Worm (Caenorhabditis elegans): ENCODE results near the gene slc-25A21.
"Not testable (repeated sequence)": the region's sequence is repeated elsewhere in the genome, so short reads cannot be mapped to it uniquely, and the experiment has no call there.

slc-25A21 gene

DNA sequence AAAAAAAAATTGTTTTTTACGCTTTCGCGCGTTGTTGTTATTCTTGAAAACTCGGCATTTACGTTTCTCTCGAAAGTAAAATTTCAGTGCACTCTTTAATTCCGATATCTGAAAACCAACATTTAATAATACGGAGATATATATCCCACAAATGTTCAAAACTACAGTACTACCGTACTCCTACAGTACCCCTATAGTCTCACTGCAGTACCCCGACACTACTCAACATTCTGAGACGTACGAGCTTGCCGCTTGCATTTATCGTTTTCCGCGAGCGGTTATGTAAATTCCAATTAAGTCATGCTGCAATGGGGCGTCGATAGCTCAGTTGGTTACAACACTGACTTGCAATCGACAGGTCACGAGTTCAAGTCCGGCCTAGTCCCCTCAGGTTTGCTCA is 23.4 kb downstream of the slc-25A21 start, which contains the start of gene F23A7.8:
TSS of gene F23A7.8 (plus strand) at position 301 of the 400 bp plus-strand sequence.
- TF ChIP-seq F39B2.1 (GFP tag; IDR thresholded peaks at IDR 0.05); hlh-26 (GFP tag; conservative IDR thresholded peaks at IDR 0.05); ekl-4 (GFP tag; IDR thresholded peaks at IDR 0.05): not testable (repeated sequence)

DNA sequence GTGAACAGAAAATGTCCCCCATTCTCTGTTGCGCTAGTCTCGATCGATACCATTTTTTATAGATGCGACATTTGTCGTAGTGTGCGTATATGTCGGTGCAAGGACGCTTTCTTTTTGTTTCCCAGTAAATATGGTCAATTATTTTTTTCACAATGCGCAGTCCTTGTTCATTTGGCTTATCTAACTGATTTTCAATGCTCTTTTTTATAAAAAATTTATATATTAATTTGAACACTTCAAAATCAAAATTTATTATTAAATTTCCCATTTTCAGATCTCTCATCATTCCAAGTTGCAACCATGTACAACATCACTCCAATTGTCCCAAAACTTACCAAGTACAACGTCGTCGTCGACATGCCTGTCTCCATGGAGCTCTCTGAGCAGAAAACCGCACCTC is 27.5 kb downstream of the slc-25A21 start, which contains the start of gene F23A7.1:
TSS of gene F23A7.1 (plus strand) at position 301 of the 400 bp plus-strand sequence.
- TF ChIP-seq atf-7 (tag; optimal IDR thresholded peaks at IDR 0.05) (no peak), ceh-79 (tag; optimal IDR thresholded peaks at IDR 0.05) (no peak), nhr-90 (tag; optimal IDR thresholded peaks at IDR 0.05) (no peak), F10E7.11 (tag; optimal IDR thresholded peaks at IDR 0.05) (no peak), attf-5 (GFP tag; optimal IDR thresholded peaks at IDR 0.05) (no peak), snpc-3.4 (tag; optimal IDR thresholded peaks at IDR 0.05) (no peak), unc-62 (GFP tag; optimal IDR thresholded peaks at IDR 0.05) (no peak), cebp-1 (GFP tag; IDR thresholded peaks at IDR 0.05) (no peak), cebp-1 (tag; optimal IDR thresholded peaks at IDR 0.05) (no peak), ztf-25 (GFP tag; IDR thresholded peaks at IDR 0.05) (no peak)

DNA sequence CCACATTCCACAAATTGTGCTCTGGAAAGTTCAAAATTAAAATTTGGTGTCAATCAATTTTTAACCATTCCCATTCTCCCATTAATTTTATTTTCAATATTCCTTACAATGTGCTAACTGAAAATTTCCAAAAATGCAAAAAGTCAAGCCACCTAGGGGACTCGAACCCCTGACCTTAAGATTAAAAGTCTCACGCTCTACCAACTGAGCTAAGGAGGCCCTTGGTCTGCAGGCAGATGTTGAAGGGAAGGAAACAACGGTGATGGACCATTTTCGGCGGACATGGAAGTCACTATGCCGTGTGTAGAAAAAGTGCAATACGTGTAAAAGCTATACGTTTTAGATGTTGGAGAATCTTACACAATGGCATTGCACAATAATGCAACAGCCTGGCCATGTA is 28.1 kb downstream of the slc-25A21 start:
- TF ChIP-seq Y95B8A.8 (GFP tag; IDR thresholded peaks at IDR 0.05) (no peak), lsl-1 (GFP tag; optimal IDR thresholded peaks at IDR 0.05) (no peak), snpc-1.3 (tag; optimal IDR thresholded peaks at IDR 0.05; ENCODE audit: insufficient read depth) (no peak), nfya-1 (tag; optimal IDR thresholded peaks at IDR 0.05; ENCODE audit: borderline replicate concordance, insufficient read depth) (no peak), atf-7 (tag; optimal IDR thresholded peaks at IDR 0.05) (no peak), lin-26 (GFP tag; IDR thresholded peaks at IDR 0.05) (peak; percentile 80), Y79H2A.3 (GFP tag; conservative IDR thresholded peaks at IDR 0.05) (no peak), sptf-2 (GFP tag; optimal IDR thresholded peaks at IDR 0.05) (no peak), Y56A3A.18 (GFP tag; IDR thresholded peaks at IDR 0.05) (no peak), dox-1 (GFP tag; IDR thresholded peaks at IDR 0.05) (0 out of 2 replicates have a peak, but pooled peaks have one; percentile 14), F33H1.4 (GFP tag; IDR thresholded peaks at IDR 0.05) (no peak), ccch-3 (GFP tag; optimal IDR thresholded peaks at IDR 0.05) (no peak), ZK185.1 (tag; optimal IDR thresholded peaks at IDR 0.05; ENCODE audit: poor library complexity, severe bottlenecking) (no peak), sdz-38 (tag; optimal IDR thresholded peaks at IDR 0.05) (no peak), tbp1 (GFP tag; optimal IDR thresholded peaks at IDR 0.05) (peak; percentile 89), egl-18 (GFP tag; IDR thresholded peaks at IDR 0.05) (no peak), sea-2 (GFP tag; IDR thresholded peaks at IDR 0.05) (no peak), xnd-1 (tag; optimal IDR thresholded peaks at IDR 0.05) (no peak), F57A8.1 (GFP tag; optimal IDR thresholded peaks at IDR 0.05) (no peak), rec-8 (tag; optimal IDR thresholded peaks at IDR 0.05) (no peak), dpl-1 (GFP tag; optimal IDR thresholded peaks at IDR 0.05) (no peak), D2030.7 (GFP tag; IDR thresholded peaks at IDR 0.05) (peak; percentile 76), unc-62 (GFP tag; optimal IDR thresholded peaks at IDR 0.05) (no peak), Y53F4B.3 (GFP tag; IDR thresholded peaks at IDR 0.05) (no peak; the same call in 1 of the 2 replicates), B0035.1 (tag; optimal IDR thresholded peaks at IDR 0.05) (no peak), efl-1 (GFP tag; optimal IDR thresholded peaks at IDR 0.05) (no peak), attf-3 (GFP tag; conservative IDR thresholded peaks at IDR 0.05) (no peak), madf-10 (tag; optimal IDR thresholded peaks at IDR 0.05) (no peak), F39B2.1 (GFP tag; IDR thresholded peaks at IDR 0.05) (no peak), cebp-2 (GFP tag; IDR thresholded peaks at IDR 0.05) (no peak), F57C9.4 (tag; optimal IDR thresholded peaks at IDR 0.05) (no peak), let-526 (GFP tag; IDR thresholded peaks at IDR 0.05) (no peak), F10E7.11 (tag; optimal IDR thresholded peaks at IDR 0.05) (no peak), pbrm-1 (GFP tag; IDR thresholded peaks at IDR 0.05) (peak; percentile 26; the same call in 1 of the 2 replicates), athp-1 (tag; optimal IDR thresholded peaks at IDR 0.05) (no peak), egrh-3 (GFP tag; IDR thresholded peaks at IDR 0.05) (no peak), nhr-90 (tag; optimal IDR thresholded peaks at IDR 0.05) (peak; percentile 38)
